Fruit fly (Drosophila melanogaster) whole organism, embryonic: ENCODE data around the gene CG12171.

Experiments
- Bgb ChIP-seq: fragments of 200-800 bp; sonication (Bioruptor generic); IDR thresholded peaks from 2 replicates; pipeline ENCODE4 v1.3.6; 2022; ENCODE audit warnings: missing biosample characterization, missing genetic modification characterization; ENCODE audit not compliant: partially characterized antibody
- CG10543 ChIP-seq: fragments of 200-800 bp; sonication (Bioruptor generic); optimal IDR thresholded peaks from 3 replicates; lab custom pipeline; 2017; ENCODE audit warnings: missing biosample characterization, mild to moderate bottlenecking, missing genetic modification characterization, moderate library complexity
- CG10979 ChIP-seq: fragments of 200-800 bp; sonication (Bioruptor generic); optimal IDR thresholded peaks from 2 replicates; lab custom pipeline; 2018; ENCODE audit warnings: missing biosample characterization, mild to moderate bottlenecking, missing genetic modification characterization, moderate library complexity
- CG11723 ChIP-seq: fragments of 200-800 bp; sonication (Bioruptor generic); optimal IDR thresholded peaks from 2 replicates; lab custom pipeline; 2017; ENCODE audit warnings: missing biosample characterization, mild to moderate bottlenecking, missing genetic modification characterization
- CG12155 ChIP-seq: fragments of 200-800 bp; sonication (Bioruptor generic); optimal IDR thresholded peaks from 3 replicates; lab custom pipeline; 2016; ENCODE audit warnings: missing biosample characterization, missing genetic modification characterization
- CG14667 ChIP-seq: fragments of 200-800 bp; sonication (Bioruptor generic); IDR thresholded peaks from 2 replicates; pipeline ENCODE4 v1.3.6; 2022; ENCODE audit warnings: missing biosample characterization, missing genetic modification characterization
- CG15696 ChIP-seq: fragments of 200-800 bp; sonication (Bioruptor generic); optimal IDR thresholded peaks from 2 replicates; lab custom pipeline; 2019; ENCODE audit warnings: missing biosample characterization, mild to moderate bottlenecking, missing genetic modification characterization, moderate library complexity
- CG17568 ChIP-seq: fragments of 200-800 bp; sonication (Bioruptor generic); optimal IDR thresholded peaks from 2 replicates; lab custom pipeline; 2018; ENCODE audit warnings: missing biosample characterization, mild to moderate bottlenecking, missing genetic modification characterization, moderate library complexity
- CG17829 ChIP-seq: fragments of 200-800 bp; optimal IDR thresholded peaks from 2 replicates; lab custom pipeline; 2019; ENCODE audit warnings: missing biosample characterization, mild to moderate bottlenecking, missing genetic modification characterization, moderate library complexity
- CG18476 ChIP-seq: fragments of 200-800 bp; sonication (Bioruptor generic); optimal IDR thresholded peaks from 2 replicates; lab custom pipeline; 2016; ENCODE audit warnings: missing biosample characterization, mild to moderate bottlenecking, missing genetic modification characterization
- CG32532 ChIP-seq: fragments of 200-800 bp; sonication (Bioruptor generic); IDR thresholded peaks from 2 replicates; pipeline ENCODE4 v1.3.6; 2022; ENCODE audit warnings: missing biosample characterization, missing genetic modification characterization
- CG4424 ChIP-seq: fragments of 200-800 bp; sonication (Bioruptor generic); optimal IDR thresholded peaks from 3 replicates; lab custom pipeline; 2016; ENCODE audit warnings: missing biosample characterization, missing genetic modification characterization
- CG6654 ChIP-seq: fragments of 200-800 bp; sonication (Bioruptor generic); optimal IDR thresholded peaks from 2 replicates; lab custom pipeline; 2017; ENCODE audit warnings: missing biosample characterization, mild to moderate bottlenecking, missing genetic modification characterization
- CG9727 ChIP-seq: fragments of 200-800 bp; sonication (Bioruptor generic); optimal IDR thresholded peaks from 3 replicates; lab custom pipeline; 2017; ENCODE audit warnings: missing biosample characterization, mild to moderate bottlenecking, missing genetic modification characterization
- CG9797 ChIP-seq: fragments of 200-800 bp; sonication (Bioruptor generic); optimal IDR thresholded peaks from 3 replicates; lab custom pipeline; 2018; ENCODE audit warnings: missing biosample characterization, mild to moderate bottlenecking, missing genetic modification characterization
- CTCF ChIP-seq: fragments of 200-800 bp; sonication (Bioruptor generic); optimal IDR thresholded peaks from 2 replicates; lab custom pipeline; 2017; ENCODE audit warnings: missing biosample characterization, mild to moderate bottlenecking, missing genetic modification characterization, moderate library complexity
- Camta ChIP-seq: fragments of 200-800 bp; sonication (Bioruptor generic); optimal IDR thresholded peaks from 2 replicates; lab custom pipeline; 2016; ENCODE audit warnings: missing biosample characterization, missing genetic modification characterization
- CoRest ChIP-seq: fragments of 200-800 bp; sonication (Bioruptor generic); optimal IDR thresholded peaks from 3 replicates; lab custom pipeline; 2018; ENCODE audit warnings: missing biosample characterization, mild to moderate bottlenecking, missing genetic modification characterization, moderate library complexity
- CrebB ChIP-seq: fragments of 200-800 bp; sonication (Bioruptor generic); optimal IDR thresholded peaks from 3 replicates; lab custom pipeline; 2018; ENCODE audit warnings: missing biosample characterization, mild to moderate bottlenecking, missing genetic modification characterization
- D19A ChIP-seq: fragments of 200-800 bp; optimal IDR thresholded peaks from 3 replicates; lab custom pipeline; 2019; ENCODE audit warnings: missing biosample characterization, mild to moderate bottlenecking, missing genetic modification characterization, moderate library complexity
- Dbx ChIP-seq: fragments of 200-800 bp; sonication (Bioruptor generic); IDR thresholded peaks from 3 replicates; pipeline ENCODE4 v1.3.6; 2022; ENCODE audit warnings: missing biosample characterization, missing genetic modification characterization
- Dfd ChIP-seq, 2 experiments: fragments of >200 bp; optimal IDR thresholded peaks; 2 replicates each; lab custom pipeline; 2017; ENCODE audit warnings: missing biosample characterization in 2 of 2, missing genetic modification characterization in 2 of 2
- Dp ChIP-seq: fragments of 200-800 bp; sonication (Bioruptor generic); optimal IDR thresholded peaks from 2 replicates; lab custom pipeline; 2018; ENCODE audit warnings: missing biosample characterization, mild to moderate bottlenecking, missing genetic modification characterization, moderate library complexity
- Drgx ChIP-seq: fragments of 200-800 bp; sonication (Bioruptor generic); IDR thresholded peaks from 2 replicates; pipeline ENCODE4 v1.3.6; 2022; ENCODE audit warnings: missing biosample characterization, missing genetic modification characterization
- Elba2 ChIP-seq: fragments of 200-800 bp; sonication (Bioruptor generic); optimal IDR thresholded peaks from 3 replicates; lab custom pipeline; 2016; ENCODE audit warnings: missing biosample characterization, missing genetic modification characterization
- Gsc ChIP-seq: fragments of 200-800 bp; sonication (Bioruptor generic); IDR thresholded peaks from 2 replicates; pipeline ENCODE4 v1.3.6; 2022; ENCODE audit warnings: missing biosample characterization, missing genetic modification characterization
- Gug ChIP-seq: fragments of 200-800 bp; sonication (Bioruptor generic); IDR thresholded peaks from 4 replicates; pipeline ENCODE4 v1.3.6; 2022; ENCODE audit warnings: missing biosample characterization, missing genetic modification characterization
- HLHmδ ChIP-seq: fragments of 200-800 bp; sonication (Bioruptor generic); optimal IDR thresholded peaks from 2 replicates; lab custom pipeline; 2018; ENCODE audit warnings: missing biosample characterization, mild to moderate bottlenecking, missing genetic modification characterization, moderate library complexity
- Hr39 ChIP-seq: fragments of >200 bp; optimal IDR thresholded peaks from 2 replicates; lab custom pipeline; 2017
- MTF-1 ChIP-seq: fragments of 200-800 bp; sonication (Bioruptor generic); optimal IDR thresholded peaks from 2 replicates; lab custom pipeline; 2018; ENCODE audit warnings: missing biosample characterization, mild to moderate bottlenecking, missing genetic modification characterization, borderline replicate concordance
- Sox102F ChIP-seq: fragments of 200-800 bp; sonication (Bioruptor generic); optimal IDR thresholded peaks from 2 replicates; lab custom pipeline; 2018; ENCODE audit warnings: missing biosample characterization, mild to moderate bottlenecking, missing genetic modification characterization, moderate library complexity
- Xrp1 ChIP-seq: fragments of 200-800 bp; sonication (Bioruptor generic); IDR thresholded peaks from 2 replicates; pipeline ENCODE4 v1.3.6; 2022; ENCODE audit warnings: missing biosample characterization, missing genetic modification characterization
- cg ChIP-seq: fragments of 200-800 bp; sonication (Bioruptor generic); optimal IDR thresholded peaks from 3 replicates; lab custom pipeline; 2019; ENCODE audit warnings: missing biosample characterization, mild to moderate bottlenecking, missing genetic modification characterization, moderate library complexity
- dm ChIP-seq: fragments of 200-800 bp; sonication (Bioruptor generic); optimal IDR thresholded peaks from 3 replicates; lab custom pipeline; 2016; ENCODE audit warnings: missing biosample characterization, missing genetic modification characterization
- dysf ChIP-seq: fragments of 200-800 bp; sonication (Bioruptor generic); IDR thresholded peaks from 3 replicates; pipeline ENCODE4 v1.3.6; 2022; ENCODE audit warnings: missing biosample characterization, missing genetic modification characterization
- exex ChIP-seq: fragments of 200-800 bp; sonication (Bioruptor generic); optimal IDR thresholded peaks from 4 replicates; lab custom pipeline; 2018; ENCODE audit warnings: missing biosample characterization, mild to moderate bottlenecking, missing genetic modification characterization, moderate library complexity
- fd96Cb ChIP-seq: fragments of 200-800 bp; sonication (Bioruptor generic); optimal IDR thresholded peaks from 2 replicates; lab custom pipeline; 2018; ENCODE audit warnings: missing biosample characterization, mild to moderate bottlenecking, missing genetic modification characterization, moderate library complexity
- fu2 ChIP-seq: fragments of 200-800 bp; sonication (Bioruptor generic); optimal IDR thresholded peaks from 2 replicates; lab custom pipeline; 2016; ENCODE audit warnings: missing biosample characterization, missing genetic modification characterization
- jing ChIP-seq: fragments of 200-800 bp; sonication (Bioruptor generic); optimal IDR thresholded peaks from 2 replicates; lab custom pipeline; 2018; ENCODE audit warnings: missing biosample characterization, mild to moderate bottlenecking, missing genetic modification characterization
- klu ChIP-seq: fragments of 200-800 bp; sonication (Bioruptor generic); IDR thresholded peaks from 2 replicates; pipeline ENCODE4 v1.3.6; 2022; ENCODE audit warnings: missing biosample characterization, missing genetic modification characterization
- lmd ChIP-seq: fragments of 200-800 bp; sonication (Bioruptor generic); IDR thresholded peaks from 2 replicates; pipeline ENCODE4 v1.3.6; 2022; ENCODE audit warnings: missing biosample characterization, missing genetic modification characterization
- mld ChIP-seq: fragments of 200-800 bp; sonication (Bioruptor generic); IDR thresholded peaks from 3 replicates; pipeline ENCODE4 v1.3.6; 2022; ENCODE audit warnings: missing biosample characterization, missing genetic modification characterization; ENCODE audit not compliant: partially characterized antibody
- pros ChIP-seq: fragments of 200-800 bp; sonication (Bioruptor generic); optimal IDR thresholded peaks from 3 replicates; lab custom pipeline; 2019; ENCODE audit warnings: missing biosample characterization, mild to moderate bottlenecking, missing genetic modification characterization, moderate library complexity
- ranshi ChIP-seq: fragments of 200-800 bp; sonication (Bioruptor generic); IDR thresholded peaks from 2 replicates; pipeline ENCODE4 v1.3.6; 2022; ENCODE audit warnings: missing biosample characterization, missing genetic modification characterization
- sc ChIP-seq, 3 experiments: fragments of >200 bp in 2 of 3; fragments of 200-800 bp in 1 of 3; sonication (Bioruptor generic) in 1 of 3; optimal IDR thresholded peaks; 2 replicates in 2 of 3; 3 replicates in 1 of 3; lab custom pipeline; 2017; ENCODE audit warnings: mild to moderate bottlenecking in 1 of 3, missing biosample characterization in 1 of 3, missing genetic modification characterization in 1 of 3, missing genetic modification reagents in 1 of 3
- slp2 ChIP-seq: fragments of 200-800 bp; sonication (Bioruptor generic); optimal IDR thresholded peaks from 2 replicates; lab custom pipeline; 2016; ENCODE audit warnings: missing biosample characterization, missing genetic modification characterization
- tap ChIP-seq: fragments of 200-800 bp; optimal IDR thresholded peaks from 3 replicates; lab custom pipeline; 2019; ENCODE audit warnings: missing biosample characterization, mild to moderate bottlenecking, missing genetic modification characterization, moderate library complexity
- unpg ChIP-seq: fragments of 200-800 bp; sonication (Bioruptor generic); optimal IDR thresholded peaks from 3 replicates; lab custom pipeline; 2018; ENCODE audit warnings: missing biosample characterization, mild to moderate bottlenecking, missing genetic modification characterization, moderate library complexity
- vfl ChIP-seq: fragments of 200-800 bp; sonication (Bioruptor generic); optimal IDR thresholded peaks from 2 replicates; lab custom pipeline; 2016; ENCODE audit warnings: missing biosample characterization, missing genetic modification characterization
- wor ChIP-seq: fragments of 200-800 bp; sonication (Bioruptor generic); IDR thresholded peaks from 2 replicates; pipeline ENCODE4 v1.3.6; 2022; ENCODE audit warnings: missing biosample characterization, missing genetic modification characterization

Gene CG12171

dm6 chr3R:5660198-5660893, 26.9 kb downstream of the CG12171 start, which contains the start of gene Wdr33 (continued):
- TF ChIP-seq Dp (GFP tag; lab: Kevin White, UChicago): no peak
- no peak for TF ChIP-seq CG6654 (GFP tag; lab: Kevin White, UChicago)
- TF ChIP-seq fu2 (GFP tag; lab: Kevin White, UChicago): no peak
- TF ChIP-seq Sox102F (GFP tag; lab: Kevin White, UChicago): no peak
- peak; percentile 29 for TF ChIP-seq tap
- TF ChIP-seq CG11723: no peak
- TF ChIP-seq ranshi (GFP tag; lab: Robert Waterston, UW): peak; percentile 20; the same call in 1 of the 2 replicates
- no peak for TF ChIP-seq Dbx (GFP tag; lab: Robert Waterston, UW)
- peak; percentile 71 for TF ChIP-seq CoRest (tag; lab: Kevin White, UChicago)
- peak; percentile 61 for TF ChIP-seq CG9727 (GFP tag; lab: Kevin White, UChicago)
- no peak for TF ChIP-seq Elba2 (GFP tag; lab: Kevin White, UChicago)
- TF ChIP-seq fd96Cb (tag; lab: Kevin White, UChicago): peak; percentile 49
- no peak for TF ChIP-seq Xrp1 (GFP tag; lab: Robert Waterston, UW)
- TF ChIP-seq CG32532 (GFP tag; lab: Robert Waterston, UW): peak; percentile 62
- no peak for TF ChIP-seq sc (optimal IDR thresholded peaks at IDR 0.05; lab: Kevin White, UChicago)
- no peak for TF ChIP-seq sc (GFP tag; optimal IDR thresholded peaks at IDR 0.05; lab: Kevin White, UChicago)
- TF ChIP-seq pros (GFP tag; lab: Kevin White, UChicago): no peak
- TF ChIP-seq CG4424 (GFP tag; lab: Kevin White, UChicago): peak; percentile 48
- no peak for TF ChIP-seq CTCF (GFP tag; lab: Kevin White, UChicago)
- peak; percentile 53 for TF ChIP-seq lmd (GFP tag; lab: Robert Waterston, UW)
- TF ChIP-seq CG18476: no peak
- peak; percentile 18 for TF ChIP-seq CG17829 (tag; lab: Kevin White, UChicago)
- no peak for TF ChIP-seq CG10543 (GFP tag; lab: Kevin White, UChicago)
- peak; percentile 31 for TF ChIP-seq unpg (GFP tag; lab: Kevin White, UChicago)
- TF ChIP-seq wor (GFP tag; lab: Robert Waterston, UW): 0 out of 2 replicates have a peak, but pooled peaks have one; percentile 13
- TF ChIP-seq dm (GFP tag; lab: Kevin White, UChicago): peak; percentile 6
- no peak for TF ChIP-seq exex (tag; lab: Kevin White, UChicago)
- TF ChIP-seq vfl (GFP tag; lab: Kevin White, UChicago): no peak
- TF ChIP-seq CG12155: peak; percentile 83
- no peak for TF ChIP-seq Hr39 (lab: Kevin White, UChicago)
- TF ChIP-seq CG15696 (tag; lab: Kevin White, UChicago): peak; percentile 28
- TF ChIP-seq HLHmδ: no peak
- TF ChIP-seq D19A (tag; lab: Kevin White, UChicago): no peak
- no peak for TF ChIP-seq slp2 (GFP tag; lab: Kevin White, UChicago)
- TF ChIP-seq Bgb (GFP tag; lab: Robert Waterston, UW): peak; percentile 83
- TF ChIP-seq cg (GFP tag; lab: Kevin White, UChicago): peak; percentile 64
- TF ChIP-seq jing (GFP tag; lab: Kevin White, UChicago): no peak
- TF ChIP-seq CG14667 (GFP tag; lab: Robert Waterston, UW): peak; percentile 16; the same call in 1 of the 2 replicates
- TF ChIP-seq CG9797: no peak
- TF ChIP-seq CG17568 (GFP tag; lab: Kevin White, UChicago): no peak
- no peak for TF ChIP-seq dysf (GFP tag; lab: Robert Waterston, UW)
- TF ChIP-seq Camta (GFP tag; lab: Kevin White, UChicago): no peak
- TF ChIP-seq MTF-1 (GFP tag; lab: Kevin White, UChicago): no peak
- peak; percentile 18; the same call in 1 of the 2 replicates for TF ChIP-seq Drgx (GFP tag; lab: Robert Waterston, UW)
- no peak for TF ChIP-seq Gsc (GFP tag; lab: Robert Waterston, UW)
- TF ChIP-seq CG10979 (tag; lab: Kevin White, UChicago): no peak
- TF ChIP-seq Gug (GFP tag; lab: Robert Waterston, UW): no peak
- no peak for TF ChIP-seq Dfd (GFP tag; optimal IDR thresholded peaks at IDR 0.05; lab: Kevin White, UChicago)
- TF ChIP-seq klu: no peak
- TF ChIP-seq CrebB (tag; lab: Kevin White, UChicago): no peak
- peak; percentile 84; the same call in 2 of the 3 replicates for TF ChIP-seq mld
